Fruit fly (Drosophila melanogaster): Measurements from ENCODE around the gene Blos2.

Blos2 gene

dm6 chr3L:11031784-11032183, 29.6 kb upstream of the Blos2 start (continued):
- no peak for TF ChIP-seq hb (GFP tag; IDR thresholded peaks at IDR 0.05; ENCODE audit: partially characterized antibody)
- no peak for TF ChIP-seq CG5180 (GFP tag; optimal IDR thresholded peaks at IDR 0.05)
- no peak for TF ChIP-seq MBD-R2 (GFP tag; IDR thresholded peaks at IDR 0.05)
- TF ChIP-seq MTF-1 (GFP tag; optimal IDR thresholded peaks at IDR 0.05; ENCODE audit: borderline replicate concordance) = no peak
- TF ChIP-seq kni (GFP tag; optimal IDR thresholded peaks at IDR 0.05) = no peak
- TF ChIP-seq pan (optimal IDR thresholded peaks at IDR 0.05) = no peak
- TF ChIP-seq pan (GFP tag; optimal IDR thresholded peaks at IDR 0.05 in 1 of 2, IDR thresholded peaks at IDR 0.05 in 1 of 2) = no peak
- no peak for TF ChIP-seq CG11695 (GFP tag; IDR thresholded peaks at IDR 0.05)
- no peak for TF ChIP-seq CG16779 (GFP tag; IDR thresholded peaks at IDR 0.05)
- no peak for TF ChIP-seq az2 (GFP tag; optimal IDR thresholded peaks at IDR 0.05)
- no peak for TF ChIP-seq CG13287 (GFP tag; IDR thresholded peaks at IDR 0.05; ENCODE audit: partially characterized antibody)
- no peak for TF ChIP-seq cg (GFP tag; optimal IDR thresholded peaks at IDR 0.05)
- TF ChIP-seq CG2116 (GFP tag; optimal IDR thresholded peaks at IDR 0.05) = no peak
- TF ChIP-seq CG7357 (GFP tag; IDR thresholded peaks at IDR 0.05) = no peak
- no peak for TF ChIP-seq Trl (optimal IDR thresholded peaks at IDR 0.05)
- no peak for TF ChIP-seq Trl (GFP tag; optimal IDR thresholded peaks at IDR 0.05)
- TF ChIP-seq CG17359 (tag; optimal IDR thresholded peaks at IDR 0.05) = no peak
- TF ChIP-seq Blimp-1 (GFP tag; optimal IDR thresholded peaks at IDR 0.05) = no peak
- TF ChIP-seq CG6689 (GFP tag; IDR thresholded peaks at IDR 0.05) = 0 out of 2 replicates have a peak, but pooled peaks have one; percentile 14
- TF ChIP-seq CG18262 (tag; optimal IDR thresholded peaks at IDR 0.05) = peak; percentile 52
- TF ChIP-seq CG11504 (tag; optimal IDR thresholded peaks at IDR 0.05) = peak; percentile 17
- TF ChIP-seq ind (GFP tag; optimal IDR thresholded peaks at IDR 0.05) = no peak
- TF ChIP-seq twi (tag; optimal IDR thresholded peaks at IDR 0.05) = no peak
- no peak for TF ChIP-seq croc (GFP tag; conservative IDR thresholded peaks at IDR 0.05)
- no peak for TF ChIP-seq Hey (tag; optimal IDR thresholded peaks at IDR 0.05)
- TF ChIP-seq bigmax (GFP tag; optimal IDR thresholded peaks at IDR 0.05) = no peak
- TF ChIP-seq otp (GFP tag; IDR thresholded peaks at IDR 0.05) = no peak
- no peak for TF ChIP-seq CG6765 (GFP tag; optimal IDR thresholded peaks at IDR 0.05)
- TF ChIP-seq usp (GFP tag; optimal IDR thresholded peaks at IDR 0.05) = no peak
- peak; percentile 30 for TF ChIP-seq CG10267 (tag; optimal IDR thresholded peaks at IDR 0.05)
- TF ChIP-seq dati (GFP tag; IDR thresholded peaks at IDR 0.05) = no peak
- peak; percentile 10 for TF ChIP-seq Xbp1 (GFP tag; optimal IDR thresholded peaks at IDR 0.05)
- TF ChIP-seq CG15479 (GFP tag; optimal IDR thresholded peaks at IDR 0.05) = no peak
- TF ChIP-seq zf30C (GFP tag; optimal IDR thresholded peaks at IDR 0.05) = peak; percentile 46
- TF ChIP-seq TFAM (GFP tag; optimal IDR thresholded peaks at IDR 0.05) = no peak
- no peak for TF ChIP-seq hkb (optimal IDR thresholded peaks at IDR 0.05)
- TF ChIP-seq hkb (GFP tag; IDR thresholded peaks at IDR 0.05) = no peak
- TF ChIP-seq tna (GFP tag; IDR thresholded peaks at IDR 0.05; ENCODE audit: partially characterized antibody) = no peak
- TF ChIP-seq tio (GFP tag; optimal IDR thresholded peaks at IDR 0.05) = no peak
- no peak for TF ChIP-seq sd (tag; optimal IDR thresholded peaks at IDR 0.05)
- no peak for TF ChIP-seq CG10959 (GFP tag; IDR thresholded peaks at IDR 0.05)
- no peak for TF ChIP-seq lbe (GFP tag; optimal IDR thresholded peaks at IDR 0.05)
- no peak for TF ChIP-seq CG7372 (GFP tag; IDR thresholded peaks at IDR 0.05)
- TF ChIP-seq CG8359 (GFP tag; optimal IDR thresholded peaks at IDR 0.05; ENCODE audit: borderline replicate concordance) = no peak
- no peak for TF ChIP-seq CG3163 (GFP tag; optimal IDR thresholded peaks at IDR 0.05)
- TF ChIP-seq CG3407 (GFP tag; optimal IDR thresholded peaks at IDR 0.05) = no peak
- no peak for TF ChIP-seq nerfin-2 (GFP tag; IDR thresholded peaks at IDR 0.05; ENCODE audit: partially characterized antibody)
- peak; percentile 34 for TF ChIP-seq phol (tag; optimal IDR thresholded peaks at IDR 0.05)
- no peak for TF ChIP-seq p53 (GFP tag; optimal IDR thresholded peaks at IDR 0.05)
- no peak for TF ChIP-seq CG17328 (GFP tag; IDR thresholded peaks at IDR 0.05)
- no peak for TF ChIP-seq GATAe (GFP tag; conservative IDR thresholded peaks at IDR 0.05)
- TF ChIP-seq btn (GFP tag; optimal IDR thresholded peaks at IDR 0.05) = no peak
